Fruit fly (Drosophila melanogaster): Measurements from ENCODE around the gene Ncoa6.

The Ncoa6 gene

DNA sequence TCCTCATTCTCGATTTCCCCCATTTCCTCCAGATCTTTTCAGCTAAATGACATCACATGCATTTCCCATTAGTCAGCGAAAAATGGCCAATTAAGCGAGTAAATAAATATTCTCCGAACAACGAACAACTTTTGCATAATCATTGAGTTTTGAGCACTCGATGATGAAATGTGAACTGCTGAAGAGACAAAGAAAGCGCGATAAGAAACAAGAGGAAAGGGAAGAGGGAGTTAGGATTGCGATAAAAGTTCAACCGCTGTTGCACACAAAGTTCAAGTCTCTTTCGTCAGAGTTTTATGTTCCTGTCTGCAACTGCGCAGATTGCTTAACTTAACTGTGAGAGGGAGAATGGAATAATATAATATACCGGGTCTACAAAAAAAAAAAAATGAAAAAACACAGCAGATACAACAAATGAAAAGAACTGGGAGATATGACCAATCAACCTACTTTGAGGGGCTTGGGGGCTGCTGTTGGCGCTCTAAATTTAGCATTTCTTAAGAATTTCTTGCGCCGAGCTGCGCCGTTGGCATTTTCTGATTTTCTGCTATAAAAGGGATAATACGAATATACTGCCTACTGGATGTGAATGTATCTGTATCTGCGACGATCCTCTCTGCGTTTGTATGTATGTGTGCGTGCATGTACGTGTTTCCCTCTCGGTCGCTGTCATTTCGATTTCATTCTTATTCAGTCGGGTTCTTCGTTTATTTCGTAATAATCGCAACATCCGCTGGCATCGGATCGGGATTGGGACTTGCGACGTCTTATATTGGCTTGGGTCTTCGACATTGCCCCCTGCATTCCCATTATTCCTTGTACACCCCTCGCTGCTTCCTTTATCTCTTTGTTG lies 31.9 kb downstream of the Ncoa6 start (continued):
- peak; percentile 55 for TF ChIP-seq CG6854 (GFP tag; optimal IDR thresholded peaks at IDR 0.05)

DNA sequence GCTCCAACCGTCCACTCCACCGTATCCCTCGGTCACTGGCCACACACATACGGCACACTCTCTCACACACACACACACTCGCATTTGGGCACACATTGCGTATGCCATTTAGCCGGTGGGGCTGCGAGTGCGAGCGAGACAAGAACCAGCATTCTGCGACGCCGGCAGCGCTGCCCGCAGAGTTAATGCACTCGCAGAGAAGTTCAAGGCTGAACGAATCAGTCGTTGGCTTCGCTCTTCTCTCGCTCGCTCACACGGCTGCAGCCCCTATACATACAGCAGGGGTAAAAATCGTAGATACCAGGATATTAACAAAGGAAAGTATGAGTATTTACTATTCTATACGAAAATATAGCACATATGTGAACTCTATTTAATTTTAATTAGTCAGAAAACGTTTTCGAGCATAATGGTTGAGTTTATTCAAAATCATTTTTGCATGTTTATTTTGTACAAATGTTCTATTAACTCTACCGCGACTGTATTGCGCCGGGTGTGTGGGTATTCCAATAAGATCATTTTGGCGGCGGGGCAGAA lies 33.4 kb downstream of the Ncoa6 start:
- TF ChIP-seq CG6163 (GFP tag; IDR thresholded peaks at IDR 0.05): peak; percentile 96
- TF ChIP-seq CG8319 (GFP tag; optimal IDR thresholded peaks at IDR 0.05): peak; percentile 85
- TF ChIP-seq eg (GFP tag; IDR thresholded peaks at IDR 0.05): peak; percentile 92
- TF ChIP-seq Ets21C (GFP tag; optimal IDR thresholded peaks at IDR 0.05): peak; percentile 93
- no peak for TF ChIP-seq vri (GFP tag; optimal IDR thresholded peaks at IDR 0.05)
- peak; percentile 95 for TF ChIP-seq CG31627 (GFP tag; optimal IDR thresholded peaks at IDR 0.05)
- peak; percentile 94 for TF ChIP-seq OdsH (GFP tag; optimal IDR thresholded peaks at IDR 0.05)
- peak; percentile 95 for TF ChIP-seq fd59A (GFP tag; optimal IDR thresholded peaks at IDR 0.05)
- peak; percentile 99 for TF ChIP-seq Ets96B (tag; optimal IDR thresholded peaks at IDR 0.05)
- TF ChIP-seq ss (GFP tag; optimal IDR thresholded peaks at IDR 0.05): peak; percentile 93 to 97
- peak; percentile 99 for TF ChIP-seq Sox14 (GFP tag; optimal IDR thresholded peaks at IDR 0.05)
- TF ChIP-seq dsx (GFP tag; optimal IDR thresholded peaks at IDR 0.05; ENCODE audit: poor library complexity, severe bottlenecking): peak; percentile 95
- peak; percentile 86 for TF ChIP-seq fd85E (GFP tag; optimal IDR thresholded peaks at IDR 0.05)
- TF ChIP-seq CG3919 (GFP tag; optimal IDR thresholded peaks at IDR 0.05): peak; percentile 95
- peak; percentile 70 for TF ChIP-seq fkh (GFP tag; optimal IDR thresholded peaks at IDR 0.05)
- TF ChIP-seq Eip75B (GFP tag; optimal IDR thresholded peaks at IDR 0.05): peak; percentile 97
- peak; percentile 97 for TF ChIP-seq Met (GFP tag; optimal IDR thresholded peaks at IDR 0.05)
- peak; percentile 92 for TF ChIP-seq CG32006 (GFP tag; optimal IDR thresholded peaks at IDR 0.05)
- TF ChIP-seq CG6792 (GFP tag; optimal IDR thresholded peaks at IDR 0.05): peak; percentile 96
- peak; percentile 94 for TF ChIP-seq CG16779 (tag; optimal IDR thresholded peaks at IDR 0.05)
- peak; percentile 95 for TF ChIP-seq CG9139 (GFP tag; optimal IDR thresholded peaks at IDR 0.05)
- peak; percentile 98 for TF ChIP-seq Eip78C (GFP tag)
- TF ChIP-seq Lpt (GFP tag; optimal IDR thresholded peaks at IDR 0.05): peak; percentile 81
- peak; percentile 91 for TF ChIP-seq cyc (GFP tag; optimal IDR thresholded peaks at IDR 0.05)
- TF ChIP-seq Gug (GFP tag; IDR thresholded peaks at IDR 0.05): peak; percentile 78
- TF ChIP-seq acj6 (GFP tag; optimal IDR thresholded peaks at IDR 0.05): peak; percentile 96
- peak; percentile 96 for TF ChIP-seq lz (GFP tag; optimal IDR thresholded peaks at IDR 0.05)
- TF ChIP-seq Hr38 (GFP tag; optimal IDR thresholded peaks at IDR 0.05): no peak
- peak; percentile 78 for TF ChIP-seq CG11294 (GFP tag; IDR thresholded peaks at IDR 0.05)
- TF ChIP-seq spab (GFP tag; optimal IDR thresholded peaks at IDR 0.05): peak; percentile 93
- TF ChIP-seq net (GFP tag; optimal IDR thresholded peaks at IDR 0.05): peak; percentile 96
- TF ChIP-seq CG4318 (GFP tag; optimal IDR thresholded peaks at IDR 0.05): peak; percentile 80
- TF ChIP-seq CG8119 (GFP tag; IDR thresholded peaks at IDR 0.05): peak; percentile 94
- peak; percentile 97 for TF ChIP-seq CG3032 (tag; optimal IDR thresholded peaks at IDR 0.05)
- peak; percentile 94 for TF ChIP-seq achi (GFP tag; optimal IDR thresholded peaks at IDR 0.05)
- peak; percentile 91 for TF ChIP-seq CG11762 (GFP tag; optimal IDR thresholded peaks at IDR 0.05; ENCODE audit: insufficient read depth)
- TF ChIP-seq CG11902 (GFP tag; optimal IDR thresholded peaks at IDR 0.05): peak; percentile 86
- peak; percentile 94 for TF ChIP-seq CG1621 (tag; optimal IDR thresholded peaks at IDR 0.05)
- TF ChIP-seq CG8632 (GFP tag; optimal IDR thresholded peaks at IDR 0.05): peak; percentile 94
- TF ChIP-seq CG15336 (GFP tag; IDR thresholded peaks at IDR 0.05): peak; percentile 93
- peak; percentile 96 for TF ChIP-seq pdm3 (GFP tag; optimal IDR thresholded peaks at IDR 0.05)
- TF ChIP-seq CG34406 (GFP tag; optimal IDR thresholded peaks at IDR 0.05): peak; percentile 95
- TF ChIP-seq Smox (GFP tag; optimal IDR thresholded peaks at IDR 0.05): peak; percentile 94
- peak; percentile 97 for TF ChIP-seq CG10669 (GFP tag; optimal IDR thresholded peaks at IDR 0.05)
- TF ChIP-seq dac (GFP tag; optimal IDR thresholded peaks at IDR 0.05): peak; percentile 77
- TF ChIP-seq Sox102F (GFP tag; optimal IDR thresholded peaks at IDR 0.05): peak; percentile 96
- TF ChIP-seq Hr39 (GFP tag; optimal IDR thresholded peaks at IDR 0.05): peak; percentile 94
